Fruit fly (Drosophila melanogaster) whole organism, wandering third instar larva: ENCODE measurements around the gene CG4592.

Experiments used
- CG32264 ChIP-seq: fragments of 200-800 bp; sonication (Bioruptor generic); optimal IDR thresholded peaks from 2 replicates; lab custom pipeline; 2016; ENCODE audit warnings: missing biosample characterization, missing genetic modification characterization
- CG9705 ChIP-seq: fragments of 200-800 bp; sonication (Bioruptor generic); optimal IDR thresholded peaks from 2 replicates; lab custom pipeline; 2018; ENCODE audit warnings: missing biosample characterization, mild to moderate bottlenecking, missing genetic modification characterization
- Dfd ChIP-seq: fragments of >200 bp; optimal IDR thresholded peaks from 2 replicates; lab custom pipeline; 2017; ENCODE audit warnings: missing biosample characterization, missing genetic modification characterization
- Dif ChIP-seq: fragments of 200-275, 200-300 bp; sonication (Bioruptor generic); optimal IDR thresholded peaks from 2 replicates; lab custom pipeline; 2018; ENCODE audit warnings: missing biosample characterization, missing genetic modification characterization; ENCODE audit not compliant: partially characterized antibody
- HLH106 ChIP-seq: fragments of 200-800 bp; optimal IDR thresholded peaks from 3 replicates; lab custom pipeline; 2019; ENCODE audit warnings: missing biosample characterization, mild to moderate bottlenecking, missing genetic modification characterization, moderate library complexity
- Hr78 ChIP-seq: fragments of >200 bp; optimal IDR thresholded peaks from 2 replicates; lab custom pipeline; 2017; ENCODE audit warnings: missing biosample characterization, missing genetic modification characterization
- Hr83 ChIP-seq: fragments of 200-300 bp; sonication (Bioruptor generic); optimal IDR thresholded peaks from 2 replicates; lab custom pipeline; 2016; ENCODE audit warnings: missing biosample characterization, mild to moderate bottlenecking, missing genetic modification characterization, moderate library complexity; ENCODE audit not compliant: poor library complexity, severe bottlenecking
- Jra ChIP-seq: sonication (Bioruptor generic); optimal IDR thresholded peaks from 2 replicates; lab custom pipeline; 2016; ENCODE audit warnings: missing biosample characterization, missing genetic modification characterization
- Myc ChIP-seq: fragments of >200 bp; optimal IDR thresholded peaks from 2 replicates; lab custom pipeline; 2017
- N ChIP-seq: fragments of >200 bp; optimal IDR thresholded peaks from 2 replicates; lab custom pipeline; 2018; ENCODE audit warnings: missing biosample characterization, missing external identifiers, missing genetic modification characterization
- OdsH ChIP-seq: fragments of 200-800 bp; sonication (Bioruptor generic); optimal IDR thresholded peaks from 2 replicates; lab custom pipeline; 2016; ENCODE audit warnings: missing biosample characterization, mild to moderate bottlenecking, missing genetic modification characterization
- Rel ChIP-seq, 2 experiments: fragments of 200-800 bp; sonication (Bioruptor generic) in 1 of 2; optimal IDR thresholded peaks; 2 replicates in 1 of 2; 3 replicates in 1 of 2; lab custom pipeline; 2016 to 2019; ENCODE audit warnings: mild to moderate bottlenecking in 2 of 2, missing biosample characterization in 2 of 2, missing genetic modification characterization in 2 of 2, moderate library complexity in 1 of 2
- Vsx2 ChIP-seq: fragments of 200-300, 225-300 bp; sonication (Bioruptor generic); optimal IDR thresholded peaks from 2 replicates; lab custom pipeline; 2018; ENCODE audit warnings: missing biosample characterization, missing genetic modification characterization; ENCODE audit not compliant: partially characterized antibody
- br ChIP-seq: fragments of 200-800 bp; sonication (Bioruptor generic); optimal IDR thresholded peaks from 2 replicates; lab custom pipeline; 2016; ENCODE audit warnings: missing biosample characterization, missing genetic modification characterization
- brk ChIP-seq: fragments of 200-800 bp; sonication (Bioruptor generic); optimal IDR thresholded peaks from 2 replicates; lab custom pipeline; 2016; ENCODE audit warnings: missing biosample characterization, mild to moderate bottlenecking, missing genetic modification characterization
- dmrt93B ChIP-seq: fragments of 200-800 bp; sonication (Bioruptor generic); optimal IDR thresholded peaks from 2 replicates; lab custom pipeline; 2018; ENCODE audit warnings: missing biosample characterization, mild to moderate bottlenecking, missing genetic modification characterization
- dsf ChIP-seq: sonication (Bioruptor generic); optimal IDR thresholded peaks from 2 replicates; lab custom pipeline; 2016; ENCODE audit warnings: missing biosample characterization, missing genetic modification characterization, borderline replicate concordance
- foxo ChIP-seq, 2 experiments: fragments of 200-800 bp; sonication (Bioruptor generic); optimal IDR thresholded peaks; 2 replicates in 1 of 2; 3 replicates in 1 of 2; lab custom pipeline; 2016 to 2017; ENCODE audit warnings: missing biosample characterization in 2 of 2, missing genetic modification characterization in 2 of 2
- fru ChIP-seq: fragments of 200-800 bp; sonication (Bioruptor generic); optimal IDR thresholded peaks from 3 replicates; lab custom pipeline; 2016; ENCODE audit warnings: missing biosample characterization, mild to moderate bottlenecking, missing genetic modification characterization
- h ChIP-seq: fragments of 200-800 bp; sonication (Bioruptor generic); optimal IDR thresholded peaks from 3 replicates; lab custom pipeline; 2016; ENCODE audit warnings: missing biosample characterization, mild to moderate bottlenecking, missing genetic modification characterization
- lola ChIP-seq: fragments of >200 bp; optimal IDR thresholded peaks from 2 replicates; lab custom pipeline; 2017; ENCODE audit warnings: missing biosample characterization, missing genetic modification characterization
- pan ChIP-seq: fragments of >200 bp; optimal IDR thresholded peaks from 2 replicates; lab custom pipeline; 2017
- psq ChIP-seq: fragments of 200-800 bp; sonication (Bioruptor generic); optimal IDR thresholded peaks from 3 replicates; lab custom pipeline; 2017; ENCODE audit warnings: missing biosample characterization, mild to moderate bottlenecking, missing genetic modification characterization, moderate library complexity
- rgr ChIP-seq: fragments of 200-800 bp; sonication (Bioruptor generic); optimal IDR thresholded peaks from 3 replicates; lab custom pipeline; 2016; ENCODE audit warnings: missing biosample characterization, mild to moderate bottlenecking, missing genetic modification characterization
- sage ChIP-seq: fragments of 200-800 bp; sonication (Bioruptor generic); optimal IDR thresholded peaks from 2 replicates; lab custom pipeline; 2016; ENCODE audit warnings: missing biosample characterization, mild to moderate bottlenecking, missing genetic modification characterization
- sv ChIP-seq: fragments of 200-800 bp; sonication (Bioruptor generic); optimal IDR thresholded peaks from 3 replicates; lab custom pipeline; 2016; ENCODE audit warnings: missing biosample characterization, missing genetic modification characterization
- tai ChIP-seq: sonication (Bioruptor generic); optimal IDR thresholded peaks from 2 replicates; lab custom pipeline; 2016; ENCODE audit warnings: missing biosample characterization, missing genetic modification characterization
- usp ChIP-seq: fragments of >200 bp; optimal IDR thresholded peaks from 2 replicates; lab custom pipeline; 2017; ENCODE audit warnings: missing biosample characterization, missing genetic modification characterization
- woc ChIP-seq: sonication (Bioruptor generic); optimal IDR thresholded peaks from 2 replicates; lab custom pipeline; 2016; ENCODE audit warnings: missing biosample characterization, mild to moderate bottlenecking, missing genetic modification characterization

CG4592 gene

dm6 chr2L:9921401-9921800 is at the start of gene CG4592:
Gene CG4592, plus strand, starts transcription at chr2L:9921633.
- TF ChIP-seq CG9705 (GFP tag; lab: Kevin White, UChicago): peak; percentile 43
- no peak for TF ChIP-seq Dfd (GFP tag; lab: Kevin White, UChicago)
- TF ChIP-seq foxo (GFP tag; optimal IDR thresholded peaks at IDR 0.05; lab: Kevin White, UChicago): peak in 1 of 2 experiments; percentile 81
- no peak for TF ChIP-seq tai
- TF ChIP-seq dsf (GFP tag; lab: Kevin White, UChicago): no peak
- peak; percentile 39 for TF ChIP-seq psq (GFP tag; lab: Kevin White, UChicago)
- peak; percentile 73 for TF ChIP-seq br (GFP tag; lab: Kevin White, UChicago)
- peak; percentile 19 for TF ChIP-seq CG32264 (GFP tag; lab: Kevin White, UChicago)
- peak; percentile 25 for TF ChIP-seq dmrt93B (GFP tag; lab: Kevin White, UChicago)
- peak; percentile 52 for TF ChIP-seq woc (GFP tag; lab: Kevin White, UChicago)
- peak; percentile 62 for TF ChIP-seq OdsH (GFP tag; lab: Kevin White, UChicago)
- TF ChIP-seq h: peak; percentile 78
- no peak for TF ChIP-seq Hr78 (GFP tag; lab: Kevin White, UChicago)
- TF ChIP-seq Hr83 (GFP tag; lab: Kevin White, UChicago): peak; percentile 60
- TF ChIP-seq Jra (GFP tag; lab: Kevin White, UChicago): peak; percentile 26
- TF ChIP-seq sv: peak; percentile 43
- no peak for TF ChIP-seq brk (GFP tag; lab: Kevin White, UChicago)
- TF ChIP-seq HLH106 (tag; lab: Kevin White, UChicago): peak; percentile 73

- TF ChIP-seq Vsx2 (GFP tag; lab: Kevin White, UChicago) (no peak), fru (GFP tag; lab: Kevin White, UChicago) (no peak), CG9705 (GFP tag; lab: Kevin White, UChicago) (no peak), Myc (no peak), Dif (no peak), HLH106 (tag; lab: Kevin White, UChicago) (no peak), foxo (GFP tag; optimal IDR thresholded peaks at IDR 0.05; lab: Kevin White, UChicago) (no peak), Rel (GFP tag; optimal IDR thresholded peaks at IDR 0.05; lab: Kevin White, UChicago) (no peak), Rel (tag; optimal IDR thresholded peaks at IDR 0.05; lab: Kevin White, UChicago) (no peak), OdsH (GFP tag; lab: Kevin White, UChicago) (no peak), brk (GFP tag; lab: Kevin White, UChicago) (no peak)
Observed at dm6 chr2L:9882393-9882971, 39.0 kb upstream of the CG4592 start.

dm6 chr2L:9886086-9886485 is 35.3 kb upstream of the CG4592 start, which contains the start of gene nAChRalpha6:
Gene nAChRalpha6, minus strand, starts transcription at chr2L:9886250.
- no peak for TF ChIP-seq lola (GFP tag; lab: Kevin White, UChicago)
- TF ChIP-seq Vsx2 (GFP tag; lab: Kevin White, UChicago): no peak

dm6 chr2L:9887856-9888269 is 33.6 kb upstream of the CG4592 start, which contains the start of gene Fkbp59:
Gene Fkbp59, plus strand, starts transcription at chr2L:9888005.
- no peak for TF ChIP-seq N (GFP tag; lab: Kevin White, UChicago)
- no peak for TF ChIP-seq Dfd (GFP tag; lab: Kevin White, UChicago)
- no peak for TF ChIP-seq Hr78 (GFP tag; lab: Kevin White, UChicago)
- no peak for TF ChIP-seq Rel (GFP tag; optimal IDR thresholded peaks at IDR 0.05; lab: Kevin White, UChicago)
- no peak for TF ChIP-seq Rel (tag; optimal IDR thresholded peaks at IDR 0.05; lab: Kevin White, UChicago)
- TF ChIP-seq psq (GFP tag; lab: Kevin White, UChicago): no peak
- peak; percentile 83 for TF ChIP-seq Myc
- TF ChIP-seq fru (GFP tag; lab: Kevin White, UChicago): no peak
- no peak for TF ChIP-seq usp (GFP tag; lab: Kevin White, UChicago)
- TF ChIP-seq lola (GFP tag; lab: Kevin White, UChicago): no peak
- TF ChIP-seq Vsx2 (GFP tag; lab: Kevin White, UChicago): peak; percentile 99
- no peak for TF ChIP-seq Dif
- no peak for TF ChIP-seq dmrt93B (GFP tag; lab: Kevin White, UChicago)
- TF ChIP-seq HLH106 (tag; lab: Kevin White, UChicago): no peak

DNA sequence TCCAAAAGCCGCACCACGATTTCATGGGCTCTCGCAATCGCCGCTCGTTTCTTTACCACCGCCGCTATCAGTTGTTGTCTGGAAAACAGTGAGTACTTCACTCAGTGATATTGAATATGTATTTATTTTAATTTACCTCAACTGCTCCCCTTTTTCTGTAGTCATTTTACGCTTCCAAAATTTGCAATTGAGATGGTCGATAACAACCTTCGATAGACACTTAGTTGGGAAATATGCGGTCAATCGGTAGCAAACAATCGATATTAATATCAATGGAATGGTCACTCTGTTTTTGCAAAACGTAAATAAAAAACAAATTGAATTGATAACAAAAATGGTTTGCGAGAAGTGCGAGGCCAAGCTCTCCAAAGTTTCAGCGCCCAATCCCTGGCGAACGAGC is 30.9 kb upstream of the CG4592 start, which contains the start of the genes CG34183 and CG4537:
TSS of gene CG34183 (minus strand) at position 197 of the 400 bp plus-strand sequence.
TSS of gene CG4537 (plus strand) at position 310 of the 400 bp plus-strand sequence.
- TF ChIP-seq h: peak; percentile 1
- no peak for TF ChIP-seq sage (GFP tag; lab: Kevin White, UChicago)
- TF ChIP-seq CG32264 (GFP tag; lab: Kevin White, UChicago): peak; percentile 3
- no peak for TF ChIP-seq pan (lab: Kevin White, UChicago)
- TF ChIP-seq rgr (GFP tag; lab: Kevin White, UChicago): peak; percentile 33
- TF ChIP-seq Rel (GFP tag; optimal IDR thresholded peaks at IDR 0.05; lab: Kevin White, UChicago): no peak
- no peak for TF ChIP-seq Rel (tag; optimal IDR thresholded peaks at IDR 0.05; lab: Kevin White, UChicago)
- no peak for TF ChIP-seq Jra (GFP tag; lab: Kevin White, UChicago)
